Worm (Caenorhabditis elegans): Measurements from ENCODE around the gene F10D7.4.
A peak's percentile ranks its signal among the peaks of the same experiment; 100 is the strongest.

The F10D7.4 gene

DNA sequence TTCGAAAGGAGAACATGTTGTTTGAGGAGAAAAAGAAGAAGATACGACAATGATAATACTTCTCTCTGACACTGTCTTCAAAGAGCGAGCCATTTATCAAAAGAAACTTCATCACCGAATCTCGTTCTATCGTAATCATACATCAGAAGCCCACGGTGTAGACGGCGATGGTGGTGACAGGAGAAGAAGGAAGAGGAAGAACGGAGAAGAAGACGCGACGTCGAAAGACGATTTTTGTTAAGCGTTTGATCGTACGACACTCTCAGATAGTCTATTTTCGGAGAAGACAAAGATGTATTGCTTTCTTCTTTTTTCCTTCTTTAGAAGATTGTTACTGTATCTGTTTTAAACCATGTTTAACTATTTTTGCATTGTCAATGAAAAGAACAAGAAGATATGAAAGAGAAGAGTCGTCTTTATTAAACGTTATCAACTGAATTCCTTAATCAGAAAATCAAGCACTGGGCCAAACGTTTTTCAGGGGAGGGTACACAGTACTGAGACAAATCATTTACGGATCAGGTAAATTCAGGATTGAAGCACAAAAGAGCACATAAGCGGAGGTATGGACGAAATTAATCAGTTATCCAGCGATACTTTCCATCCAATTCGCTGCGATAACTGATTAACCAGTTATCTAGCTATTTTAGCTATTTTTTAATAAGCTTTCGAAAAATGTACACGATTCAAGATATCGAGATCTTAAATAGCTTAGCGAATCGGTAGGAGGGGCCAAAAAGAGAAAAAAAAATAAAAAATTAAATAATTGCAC is 38.1 kb upstream of the F10D7.4 start:
- TF ChIP-seq sem-2 (GFP tag; optimal IDR thresholded peaks at IDR 0.05), result no peak
- TF ChIP-seq ces-1 (GFP tag; optimal IDR thresholded peaks at IDR 0.05), result no peak
- no peak for TF ChIP-seq pha-4 (tag; optimal IDR thresholded peaks at IDR 0.05)
- no peak for TF ChIP-seq tbx-8 (GFP tag; optimal IDR thresholded peaks at IDR 0.05)
- no peak for TF ChIP-seq ham-2 (GFP tag; optimal IDR thresholded peaks at IDR 0.05)
- TF ChIP-seq unc-39 (tag; optimal IDR thresholded peaks at IDR 0.05), result no peak
- TF ChIP-seq zip-8 (tag; optimal IDR thresholded peaks at IDR 0.05), result no peak
- no peak for TF ChIP-seq nhr-237 (tag; optimal IDR thresholded peaks at IDR 0.05)
- TF ChIP-seq ceh-83 (GFP tag; optimal IDR thresholded peaks at IDR 0.05), result no peak
- TF ChIP-seq lin-13 (tag; optimal IDR thresholded peaks at IDR 0.05), result no peak
- TF ChIP-seq lin-32 (GFP tag; optimal IDR thresholded peaks at IDR 0.05), result no peak
- no peak for TF ChIP-seq mls-2 (tag; optimal IDR thresholded peaks at IDR 0.05)

DNA sequence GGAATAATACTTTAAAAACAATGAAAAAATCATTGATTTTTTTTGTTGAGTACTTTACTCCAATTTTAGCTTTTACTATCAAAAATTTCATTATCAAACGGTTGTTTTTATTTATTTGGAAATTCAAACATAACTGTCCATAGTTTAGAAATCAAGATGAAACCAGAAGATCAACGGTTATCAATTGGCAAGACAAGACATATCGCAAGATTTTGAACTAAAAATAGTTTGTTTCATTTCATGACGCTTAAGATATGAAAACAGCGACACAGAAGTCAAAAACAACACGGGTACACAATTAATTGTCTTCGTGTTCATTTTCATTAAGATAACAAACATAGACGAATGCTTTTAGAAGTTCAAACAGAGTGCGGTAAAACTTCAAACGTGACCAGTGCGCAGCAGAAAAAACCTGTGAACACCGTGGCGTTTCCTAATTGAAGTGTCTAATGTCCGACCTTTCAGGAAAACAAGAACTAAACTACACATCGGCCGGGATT is 35.7 kb upstream of the F10D7.4 start:
- TF ChIP-seq nhr-76 (tag; optimal IDR thresholded peaks at IDR 0.05), result no peak
- TF ChIP-seq bed-3 (GFP tag; optimal IDR thresholded peaks at IDR 0.05), result no peak
- TF ChIP-seq nhr-2 (tag; optimal IDR thresholded peaks at IDR 0.05), result no peak
- no peak for TF ChIP-seq nhr-12 (tag; optimal IDR thresholded peaks at IDR 0.05)
- TF ChIP-seq lin-13 (tag; optimal IDR thresholded peaks at IDR 0.05), result no peak
- TF ChIP-seq ces-1 (GFP tag; optimal IDR thresholded peaks at IDR 0.05), result no peak
- no peak for TF ChIP-seq drap-1 (GFP tag; optimal IDR thresholded peaks at IDR 0.05)
- TF ChIP-seq sem-2 (GFP tag; optimal IDR thresholded peaks at IDR 0.05), result no peak
- TF ChIP-seq tbx-8 (GFP tag; optimal IDR thresholded peaks at IDR 0.05), result no peak
- TF ChIP-seq unc-39 (tag; optimal IDR thresholded peaks at IDR 0.05), result no peak
- no peak for TF ChIP-seq pha-4 (tag; optimal IDR thresholded peaks at IDR 0.05)
- TF ChIP-seq lsy-2 (tag; optimal IDR thresholded peaks at IDR 0.05), result no peak
- no peak for TF ChIP-seq zip-8 (tag; optimal IDR thresholded peaks at IDR 0.05)

DNA sequence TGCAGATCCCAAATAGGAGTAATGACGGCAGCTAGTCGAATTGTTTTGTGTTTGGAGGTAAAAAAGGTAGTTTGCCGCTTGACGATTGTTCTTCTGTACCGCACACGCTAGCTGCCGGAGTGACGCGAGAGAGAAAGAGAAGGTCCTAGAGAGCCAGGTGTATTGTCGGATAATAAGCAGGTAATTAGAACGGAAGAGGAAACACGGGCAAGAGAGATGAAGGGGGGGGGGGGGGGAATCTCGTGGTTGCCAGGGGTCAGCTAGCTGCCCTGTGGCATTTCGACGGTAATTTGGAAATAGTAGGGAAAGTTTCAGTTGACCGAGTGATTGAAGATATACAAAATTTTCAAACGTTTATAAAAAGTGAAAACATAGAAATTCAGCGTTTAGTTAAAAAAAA is 32.0 kb upstream of the F10D7.4 start, which contains the start of gene crb-1:
Gene crb-1, minus strand, starts transcription at position 147 of the 400 bp plus-strand sequence.
- no peak for TF ChIP-seq lsy-2 (tag; optimal IDR thresholded peaks at IDR 0.05)
- TF ChIP-seq nhr-76 (tag; optimal IDR thresholded peaks at IDR 0.05), result no peak
- peak; percentile 62 for TF ChIP-seq sptf-1 (tag; optimal IDR thresholded peaks at IDR 0.05)
- no peak for TF ChIP-seq pha-4 (tag; optimal IDR thresholded peaks at IDR 0.05)
- TF ChIP-seq nhr-28 (tag; optimal IDR thresholded peaks at IDR 0.05), result no peak
- TF ChIP-seq M03D4.4 (tag; optimal IDR thresholded peaks at IDR 0.05), result no peak
- TF ChIP-seq mls-2 (tag; optimal IDR thresholded peaks at IDR 0.05), result peak; percentile 64
- no peak for TF ChIP-seq unc-39 (tag; optimal IDR thresholded peaks at IDR 0.05)
- no peak for TF ChIP-seq zip-8 (tag; optimal IDR thresholded peaks at IDR 0.05)
- TF ChIP-seq sem-2 (GFP tag; optimal IDR thresholded peaks at IDR 0.05), result no peak
- no peak for TF ChIP-seq drap-1 (GFP tag; optimal IDR thresholded peaks at IDR 0.05)
- TF ChIP-seq lin-13 (tag; optimal IDR thresholded peaks at IDR 0.05), result no peak
- TF ChIP-seq mab-5 (tag; optimal IDR thresholded peaks at IDR 0.05), result no peak
- no peak for TF ChIP-seq unc-62 (GFP tag; optimal IDR thresholded peaks at IDR 0.05)
- TF ChIP-seq ces-1 (GFP tag; optimal IDR thresholded peaks at IDR 0.05), result no peak
- no peak for TF ChIP-seq flh-1 (GFP tag; optimal IDR thresholded peaks at IDR 0.05)
- peak; percentile 49 for TF ChIP-seq ham-2 (GFP tag; optimal IDR thresholded peaks at IDR 0.05)
- TF ChIP-seq cnd-1 (tag; optimal IDR thresholded peaks at IDR 0.05), result no peak
- no peak for TF ChIP-seq snpc-4 (tag; optimal IDR thresholded peaks at IDR 0.05)
- TF ChIP-seq elt-3 (tag; optimal IDR thresholded peaks at IDR 0.05), result no peak
- no peak for TF ChIP-seq nhr-2 (tag; optimal IDR thresholded peaks at IDR 0.05)
- TF ChIP-seq nhr-12 (tag; optimal IDR thresholded peaks at IDR 0.05), result no peak

DNA sequence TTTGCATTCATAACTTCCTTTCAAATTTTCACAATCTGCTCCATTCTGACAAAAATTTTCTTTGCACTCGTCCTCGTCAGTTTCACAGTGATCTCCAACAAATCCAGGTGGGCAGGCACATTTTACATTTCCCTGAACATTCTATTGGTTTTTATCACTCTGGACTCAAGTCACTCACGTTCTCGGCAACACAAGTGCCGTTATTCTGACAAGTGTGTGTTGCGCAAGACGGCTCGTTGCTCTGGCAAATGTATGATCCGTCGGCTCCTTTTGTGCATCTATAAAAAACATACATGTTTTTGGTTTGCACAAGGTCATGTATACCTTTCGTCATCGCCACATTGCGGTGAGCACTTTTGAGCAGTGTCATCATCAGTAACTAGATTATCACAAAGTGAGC is 30.8 kb upstream of the F10D7.4 start:
- TF ChIP-seq cnd-1 (tag; optimal IDR thresholded peaks at IDR 0.05), result no peak
- TF ChIP-seq zip-8 (tag; optimal IDR thresholded peaks at IDR 0.05), result peak; percentile 42

DNA sequence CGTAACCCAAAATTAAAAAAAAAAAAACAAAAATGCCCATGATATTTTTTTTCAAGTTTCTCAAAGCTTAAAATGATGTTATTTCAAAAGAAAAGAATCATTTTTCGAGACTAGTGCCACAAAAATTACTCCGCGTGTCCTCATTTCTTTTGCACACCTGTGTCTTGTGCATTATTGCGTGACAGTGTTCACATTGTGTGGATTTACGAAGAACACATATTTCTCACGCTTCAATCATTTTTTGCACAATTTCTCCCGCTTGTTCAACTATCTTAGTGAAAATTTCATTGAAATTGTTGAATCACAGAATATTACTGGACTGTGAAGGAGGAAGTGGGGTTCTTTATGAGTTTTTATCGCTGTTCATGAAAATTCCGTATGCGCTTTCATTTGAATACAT is 27.0 kb upstream of the F10D7.4 start:
- TF ChIP-seq unc-62 (GFP tag; optimal IDR thresholded peaks at IDR 0.05) (no peak), lin-13 (tag; optimal IDR thresholded peaks at IDR 0.05) (no peak), nhr-2 (tag; optimal IDR thresholded peaks at IDR 0.05) (no peak), unc-39 (tag; optimal IDR thresholded peaks at IDR 0.05) (no peak), M03D4.4 (tag; optimal IDR thresholded peaks at IDR 0.05) (no peak), pha-4 (tag; optimal IDR thresholded peaks at IDR 0.05) (no peak)

DNA sequence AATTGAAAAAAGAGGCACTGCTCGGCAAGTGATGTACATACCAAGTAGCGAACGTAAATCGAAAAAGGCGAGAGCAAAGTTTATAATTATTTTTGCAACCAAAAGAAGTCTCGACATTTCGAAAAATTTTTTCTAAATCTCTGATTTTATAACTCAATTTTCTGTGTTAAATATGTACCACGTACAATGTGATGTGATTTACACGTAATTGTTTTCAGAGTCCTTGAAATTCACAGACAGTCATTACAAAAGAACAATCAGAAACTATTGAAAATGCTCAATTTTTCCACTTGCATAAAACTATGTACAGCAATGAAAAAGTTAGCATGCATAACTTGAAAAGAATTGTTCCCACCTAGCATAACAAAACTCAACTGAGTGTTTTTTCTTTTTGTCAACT is 21.2 kb upstream of the F10D7.4 start:
- TF ChIP-seq mep-1 (tag; optimal IDR thresholded peaks at IDR 0.05) (no peak), cnd-1 (tag; optimal IDR thresholded peaks at IDR 0.05) (no peak), nhr-28 (tag; optimal IDR thresholded peaks at IDR 0.05) (no peak), M03D4.4 (tag; optimal IDR thresholded peaks at IDR 0.05) (no peak), ces-1 (GFP tag; optimal IDR thresholded peaks at IDR 0.05) (no peak), ceh-39 (tag; optimal IDR thresholded peaks at IDR 0.05) (no peak), unc-120 (tag; optimal IDR thresholded peaks at IDR 0.05; ENCODE audit: poor library complexity, severe bottlenecking) (no peak), nhr-12 (tag; optimal IDR thresholded peaks at IDR 0.05) (no peak), nhr-2 (tag; optimal IDR thresholded peaks at IDR 0.05) (no peak), blmp-1 (tag; optimal IDR thresholded peaks at IDR 0.05) (no peak), nhr-237 (tag; optimal IDR thresholded peaks at IDR 0.05) (no peak), zip-8 (tag; optimal IDR thresholded peaks at IDR 0.05) (no peak)
